Worm (Caenorhabditis elegans) whole organism, midembryonic: Measurements from ENCODE around the gene cec-3.

ENCODE experiments used
- T22C8.4 ChIP-seq: fragments of 200-800 bp; sonication (Bioruptor generic); IDR thresholded peaks from 2 replicates; pipeline ENCODE4 v1.3.6; 2022; ENCODE audit warnings: missing genetic modification characterization, missing compliant biosample characterization
- cog-1 ChIP-seq: sonication (generic microtip); optimal IDR thresholded peaks from 2 replicates; lab custom pipeline; 2016; ENCODE audit warnings: missing genetic modification characterization, missing compliant biosample characterization
- flt-1 ChIP-seq: fragments of 200-800 bp; sonication (Bioruptor generic); IDR thresholded peaks from 2 replicates; pipeline ENCODE4 v1.3.6; 2022; ENCODE audit warnings: missing genetic modification characterization, missing compliant biosample characterization
- klf-2 ChIP-seq: fragments of 200-800 bp; sonication (Bioruptor generic); conservative IDR thresholded peaks from 2 replicates; pipeline ENCODE4 v1.3.6; 2022; ENCODE audit warnings: missing genetic modification reagents, missing genetic modification characterization, missing compliant biosample characterization
- med-1 ChIP-seq: sonication (generic microtip); optimal IDR thresholded peaks from 2 replicates; lab custom pipeline; 2017; ENCODE audit warnings: missing genetic modification characterization, mild to moderate bottlenecking, missing compliant biosample characterization, antibody characterized with exemption, missing genetic modification reagents; ENCODE audit not compliant: insufficient read depth
- ref-1 ChIP-seq: fragments of 200-800 bp; sonication (Bioruptor generic); conservative IDR thresholded peaks from 2 replicates; pipeline ENCODE4 v1.3.6; 2022; ENCODE audit warnings: missing genetic modification reagents, missing genetic modification characterization, missing compliant biosample characterization
- tab-1 ChIP-seq: fragments of 200-800 bp; sonication (Bioruptor generic); IDR thresholded peaks from 2 replicates; pipeline ENCODE4 v1.3.6; 2022; ENCODE audit warnings: missing genetic modification characterization, missing compliant biosample characterization
- ztf-23 ChIP-seq: fragments of 200-800 bp; sonication (Bioruptor generic); IDR thresholded peaks from 2 replicates; pipeline ENCODE4 v1.3.6; 2022; ENCODE audit warnings: missing genetic modification reagents, missing genetic modification characterization, missing compliant biosample characterization
- ztf-29 ChIP-seq: fragments of 200-800 bp; sonication (Bioruptor generic); IDR thresholded peaks from 2 replicates; pipeline ENCODE4 v1.3.6; 2022; ENCODE audit warnings: missing genetic modification reagents, missing genetic modification characterization, missing compliant biosample characterization

DNA sequence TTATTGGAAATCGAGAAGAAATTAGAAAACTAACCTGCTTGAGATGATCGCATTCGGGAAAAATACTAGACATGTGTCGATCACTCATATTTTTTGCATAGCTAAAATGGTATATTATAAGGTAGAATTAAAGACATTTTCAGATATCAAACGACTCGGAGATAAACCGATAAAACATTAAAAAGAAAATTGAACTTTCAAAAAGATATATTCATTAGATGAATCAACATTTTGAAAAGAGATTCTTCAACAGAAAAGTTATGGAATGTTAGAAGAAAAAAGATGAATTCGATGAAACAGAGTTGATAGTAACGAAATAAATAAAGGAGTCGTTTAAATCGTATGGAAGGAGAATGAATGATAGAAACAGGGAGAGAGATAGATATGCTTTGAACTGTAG is 1.8 kb downstream of the cec-3 start, which contains the start of gene mdmh-35:
- no peak for TF ChIP-seq med-1 (GFP tag; lab: Kevin White, UChicago)
- TF ChIP-seq T22C8.4 = no peak
- no peak for TF ChIP-seq ref-1 (GFP tag; lab: Robert Waterston, UW)
- TF ChIP-seq tab-1 (GFP tag; lab: Robert Waterston, UW) = no peak
- TF ChIP-seq ztf-23 (GFP tag; lab: Robert Waterston, UW) = no peak
- TF ChIP-seq cog-1 (tag; lab: Kevin White, UChicago) = no peak
- no peak for TF ChIP-seq klf-2 (GFP tag; lab: Robert Waterston, UW)
- no peak for TF ChIP-seq flt-1
- no peak for TF ChIP-seq ztf-29
